Worm (Caenorhabditis elegans) whole organism, L3 larva: ENCODE measurements around the gene C33G8.13.

Experiments used
- ama-1 ChIP-seq: fragments of 150-350 bp; optimal IDR thresholded peaks from 2 replicates; lab custom pipeline; 2018
- ceh-28 ChIP-seq: fragments of 150-350 bp; optimal IDR thresholded peaks from 2 replicates; lab custom pipeline; 2014; ENCODE audit warnings: missing biosample characterization, missing genetic modification reagents, missing genetic modification characterization
- fos-1 ChIP-seq: fragments of 150-350 bp; optimal IDR thresholded peaks from 2 replicates; lab custom pipeline; 2014; ENCODE audit warnings: missing biosample characterization, missing genetic modification characterization
- jun-1 ChIP-seq: fragments of 150-350 bp; optimal IDR thresholded peaks from 2 replicates; lab custom pipeline; 2014; ENCODE audit warnings: missing biosample characterization, missing genetic modification reagents, missing genetic modification characterization
- lin-39 ChIP-seq: fragments of 150-350 bp; optimal IDR thresholded peaks from 2 replicates; lab custom pipeline; 2018; ENCODE audit warnings: missing biosample characterization, missing genetic modification reagents, missing genetic modification characterization
- nfya-1 ChIP-seq: sonication (generic microtip); optimal IDR thresholded peaks from 2 replicates; lab custom pipeline; 2017; ENCODE audit warnings: missing genetic modification characterization, mild to moderate bottlenecking, missing compliant biosample characterization, antibody characterized with exemption, moderate library complexity; ENCODE audit not compliant: insufficient read depth
- nhr-11 ChIP-seq: fragments of 150-350 bp; optimal IDR thresholded peaks from 2 replicates; lab custom pipeline; 2014; ENCODE audit warnings: missing biosample characterization, missing genetic modification characterization
- nhr-237 ChIP-seq: fragments of 150-350 bp; optimal IDR thresholded peaks from 2 replicates; lab custom pipeline; 2014; ENCODE audit warnings: missing biosample characterization, missing genetic modification characterization
- pha-4 ChIP-seq: fragments of 150-350 bp; optimal IDR thresholded peaks from 2 replicates; lab custom pipeline; 2014; ENCODE audit warnings: missing biosample characterization, missing genetic modification reagents, missing genetic modification characterization
- snpc-4 ChIP-seq: fragments of 150-350 bp; optimal IDR thresholded peaks from 2 replicates; lab custom pipeline; 2014; ENCODE audit warnings: missing biosample characterization, missing genetic modification characterization
- unc-39 ChIP-seq: sonication (generic microtip); optimal IDR thresholded peaks from 4 replicates; lab custom pipeline; 2017; ENCODE audit warnings: missing biosample characterization, missing genetic modification characterization
- unc-62 ChIP-seq: fragments of 150-350 bp; sonication (generic microtip); optimal IDR thresholded peaks from 4 replicates; lab custom pipeline; 2014; ENCODE audit warnings: missing biosample characterization, missing genetic modification reagents, missing genetic modification characterization
- ztf-4 ChIP-seq: fragments of 150-350 bp; optimal IDR thresholded peaks from 2 replicates; lab custom pipeline; 2014; ENCODE audit warnings: missing biosample characterization, missing genetic modification characterization

ce11 chrV:7051133-7051765 lies 35.5 kb upstream of the C33G8.13 start, which contains the start of the genes tofu-2 and spig-1:
- no peak for TF ChIP-seq pha-4 (tag; lab: Kevin White, UChicago)
- no peak for TF ChIP-seq unc-62
- no peak for TF ChIP-seq ztf-4 (tag; lab: Kevin White, UChicago)
- no peak for TF ChIP-seq nhr-237 (tag; lab: Kevin White, UChicago)
- TF ChIP-seq snpc-4 (tag; lab: Kevin White, UChicago), result no peak
- TF ChIP-seq ama-1 (lab: Kevin White, UChicago), result no peak
- no peak for TF ChIP-seq fos-1 (tag; lab: Kevin White, UChicago)
- TF ChIP-seq nfya-1 (tag; lab: Kevin White, UChicago), result no peak
- no peak for TF ChIP-seq lin-39 (tag; lab: Kevin White, UChicago)
- TF ChIP-seq ceh-28 (tag; lab: Kevin White, UChicago), result no peak
- no peak for TF ChIP-seq nhr-11
- no peak for TF ChIP-seq unc-39 (tag; lab: Kevin White, UChicago)
- no peak for TF ChIP-seq jun-1 (tag; lab: Kevin White, UChicago)
